Worm (Caenorhabditis elegans) whole organism, early embryonic: ENCODE results near the gene Y54F10AR.1.
A peak's percentile ranks its signal among the peaks of the same experiment; 100 is the strongest.

Source experiments
- B0310.2 ChIP-seq: sonication (generic microtip); optimal IDR thresholded peaks from 2 replicates; lab custom pipeline; 2016; ENCODE audit warnings: mild to moderate bottlenecking, missing genetic modification characterization, missing compliant biosample characterization
- F13C5.2 ChIP-seq: sonication (generic microtip); optimal IDR thresholded peaks from 2 replicates; lab custom pipeline; 2017; ENCODE audit warnings: mild to moderate bottlenecking, missing genetic modification characterization, inconsistent platforms, missing compliant biosample characterization
- aly-1 ChIP-seq: sonication (generic microtip); optimal IDR thresholded peaks from 2 replicates; lab custom pipeline; 2016; ENCODE audit warnings: missing genetic modification characterization, missing compliant biosample characterization
- ama-1 ChIP-seq: fragments of 150-350 bp; optimal IDR thresholded peaks from 2 replicates; lab custom pipeline; 2014
- ceh-13 ChIP-seq: fragments of 200-800 bp; sonication (Bioruptor generic); optimal IDR thresholded peaks from 2 replicates; lab custom pipeline; 2018; ENCODE audit warnings: mild to moderate bottlenecking, missing genetic modification characterization, missing compliant biosample characterization
- ceh-36 ChIP-seq: sonication (generic microtip); optimal IDR thresholded peaks from 2 replicates; lab custom pipeline; 2016; ENCODE audit warnings: missing genetic modification characterization, inconsistent platforms, missing compliant biosample characterization
- ets-7 ChIP-seq: sonication (generic microtip); optimal IDR thresholded peaks from 2 replicates; lab custom pipeline; 2016; ENCODE audit warnings: missing genotype, missing genetic modification characterization, missing compliant biosample characterization
- flt-1 ChIP-seq: fragments of 200-800 bp; sonication (Bioruptor generic); IDR thresholded peaks from 2 replicates; pipeline ENCODE4 v1.3.6; 2022; ENCODE audit warnings: missing genetic modification characterization, missing compliant biosample characterization
- hmbx-1 ChIP-seq: sonication (generic microtip); optimal IDR thresholded peaks from 2 replicates; lab custom pipeline; 2016; ENCODE audit warnings: mild to moderate bottlenecking, missing genetic modification characterization, missing compliant biosample characterization
- hmg-4 ChIP-seq: fragments of 200-800 bp; sonication (Bioruptor generic); optimal IDR thresholded peaks from 2 replicates; lab custom pipeline; 2018; ENCODE audit warnings: mild to moderate bottlenecking, missing genetic modification characterization, missing compliant biosample characterization
- hnd-1 ChIP-seq: sonication (generic microtip); optimal IDR thresholded peaks from 2 replicates; lab custom pipeline; 2016; ENCODE audit warnings: missing genetic modification characterization, missing compliant biosample characterization
- pes-1 ChIP-seq: fragments of 200-800 bp; sonication (Bioruptor generic); IDR thresholded peaks from 2 replicates; pipeline ENCODE4 v1.3.6; 2022; ENCODE audit warnings: missing genetic modification reagents, missing genetic modification characterization, missing compliant biosample characterization
- scrt-1 ChIP-seq: fragments of 200-800 bp; sonication (Bioruptor generic); IDR thresholded peaks from 2 replicates; pipeline ENCODE4 v1.3.6; 2022; ENCODE audit warnings: missing genetic modification characterization, missing compliant biosample characterization
- sea-1 ChIP-seq: fragments of 200-800 bp; sonication (Bioruptor generic); conservative IDR thresholded peaks from 2 replicates; pipeline ENCODE4 v1.3.6; 2022; ENCODE audit warnings: missing genetic modification characterization, missing compliant biosample characterization
- tbx-11 ChIP-seq: fragments of 200-800 bp; sonication (Bioruptor generic); IDR thresholded peaks from 2 replicates; pipeline ENCODE4 v1.3.6; 2022; ENCODE audit warnings: missing genetic modification characterization, missing compliant biosample characterization
- tbx-37 ChIP-seq: fragments of 200-800 bp; sonication (Bioruptor generic); conservative IDR thresholded peaks from 2 replicates; pipeline ENCODE4 v1.3.6; 2022; ENCODE audit warnings: missing genetic modification reagents, missing genetic modification characterization, missing compliant biosample characterization
- tra-4 ChIP-seq: sonication (generic microtip); optimal IDR thresholded peaks from 2 replicates; lab custom pipeline; 2017; ENCODE audit warnings: missing genetic modification characterization, missing compliant biosample characterization

Gene Y54F10AR.1

ce11 chrIII:2551981-2552380 lies 23.5 kb downstream of the Y54F10AR.1 start:
- TF ChIP-seq scrt-1 (GFP tag; lab: Robert Waterston, UW) (no peak), tbx-37 (GFP tag; lab: Robert Waterston, UW) (no peak)

- TF ChIP-seq scrt-1 (GFP tag; lab: Robert Waterston, UW): no peak
- no peak for TF ChIP-seq hnd-1 (tag; lab: Kevin White, UChicago)
- TF ChIP-seq tbx-37 (GFP tag; lab: Robert Waterston, UW): no peak
- no peak for TF ChIP-seq flt-1 (GFP tag; lab: Robert Waterston, UW)
- TF ChIP-seq hmbx-1 (tag; lab: Kevin White, UChicago): no peak
- TF ChIP-seq tra-4 (tag; lab: Kevin White, UChicago): no peak
- no peak for TF ChIP-seq sea-1
- no peak for TF ChIP-seq pes-1 (GFP tag; lab: Robert Waterston, UW)
- no peak for TF ChIP-seq ama-1
- TF ChIP-seq B0310.2: no peak
- no peak for TF ChIP-seq hmg-4 (GFP tag; lab: Kevin White, UChicago)
- no peak for TF ChIP-seq ets-7 (tag; lab: Kevin White, UChicago)
- TF ChIP-seq ceh-36 (tag; lab: Kevin White, UChicago): no peak
- TF ChIP-seq tbx-11 (GFP tag; lab: Robert Waterston, UW): no peak
- TF ChIP-seq aly-1 (tag; lab: Kevin White, UChicago): no peak
- TF ChIP-seq ceh-13 (GFP tag; lab: Kevin White, UChicago): no peak
- no peak for TF ChIP-seq F13C5.2
These were observed 25.9 kb downstream of the Y54F10AR.1 start, which contains the start of gene feh-1 for ce11 chrIII:2549620-2550019. feh-1 (plus strand) TSS chrIII:2549920.

- TF ChIP-seq F13C5.2 (no peak), scrt-1 (GFP tag; lab: Robert Waterston, UW) (no peak)
These were observed 29.2 kb downstream of the Y54F10AR.1 start for ce11 chrIII:2546298-2546697.

ce11 chrIII:2540520-2540919 lies 35.0 kb downstream of the Y54F10AR.1 start:
- no peak for TF ChIP-seq ceh-36 (tag; lab: Kevin White, UChicago)
- no peak for TF ChIP-seq B0310.2

- TF ChIP-seq B0310.2 (no peak), sea-1 (no peak), ets-7 (tag; lab: Kevin White, UChicago) (no peak), hmbx-1 (tag; lab: Kevin White, UChicago) (no peak), ama-1 (no peak), hnd-1 (tag; lab: Kevin White, UChicago) (no peak), flt-1 (GFP tag; lab: Robert Waterston, UW) (no peak)
These were observed 40.4 kb downstream of the Y54F10AR.1 start for ce11 chrIII:2535122-2535521.

ce11 chrIII:2532716-2533115 lies 42.8 kb downstream of the Y54F10AR.1 start:
- no peak for TF ChIP-seq B0310.2
- peak; percentile 64 for TF ChIP-seq ets-7 (tag; lab: Kevin White, UChicago)
- TF ChIP-seq scrt-1 (GFP tag; lab: Robert Waterston, UW): no peak
- TF ChIP-seq tra-4 (tag; lab: Kevin White, UChicago): no peak
- no peak for TF ChIP-seq hmbx-1 (tag; lab: Kevin White, UChicago)
- TF ChIP-seq hnd-1 (tag; lab: Kevin White, UChicago): no peak
- no peak for TF ChIP-seq tbx-37 (GFP tag; lab: Robert Waterston, UW)
- 0 out of 2 replicates have a peak, but pooled peaks have one; percentile 6 for TF ChIP-seq sea-1
- no peak for TF ChIP-seq ceh-13 (GFP tag; lab: Kevin White, UChicago)
- TF ChIP-seq flt-1 (GFP tag; lab: Robert Waterston, UW): no peak
- no peak for TF ChIP-seq aly-1 (tag; lab: Kevin White, UChicago)
- TF ChIP-seq F13C5.2: no peak
- TF ChIP-seq hmg-4 (GFP tag; lab: Kevin White, UChicago): no peak
- TF ChIP-seq ama-1: no peak
- TF ChIP-seq pes-1 (GFP tag; lab: Robert Waterston, UW): no peak
- no peak for TF ChIP-seq tbx-11 (GFP tag; lab: Robert Waterston, UW)
- TF ChIP-seq ceh-36 (tag; lab: Kevin White, UChicago): peak; percentile 26

- TF ChIP-seq aly-1 (tag; lab: Kevin White, UChicago) (no peak), ets-7 (tag; lab: Kevin White, UChicago) (no peak), ama-1 (no peak), F13C5.2 (no peak), tbx-37 (GFP tag; lab: Robert Waterston, UW) (no peak), ceh-36 (tag; lab: Kevin White, UChicago) (no peak), tra-4 (tag; lab: Kevin White, UChicago) (no peak), hmbx-1 (tag; lab: Kevin White, UChicago) (no peak), B0310.2 (no peak), ceh-13 (GFP tag; lab: Kevin White, UChicago) (no peak), hmg-4 (GFP tag; lab: Kevin White, UChicago) (no peak), flt-1 (GFP tag; lab: Robert Waterston, UW) (no peak), pes-1 (GFP tag; lab: Robert Waterston, UW) (no peak), tbx-11 (GFP tag; lab: Robert Waterston, UW) (no peak)
These were observed 45.2 kb downstream of the Y54F10AR.1 start, which contains the start of gene cone-1 for ce11 chrIII:2530313-2530712. cone-1 (plus strand) TSS chrIII:2530613.

ce11 chrIII:2528621-2529113 lies 46.8 kb downstream of the Y54F10AR.1 start, which contains the start of the genes Y54F10AM.15, rbc-2 and ndua-8:
Y54F10AM.15 (minus strand) TSS chrIII:2528679.
rbc-2 (minus strand) TSS chrIII:2528689.
ndua-8 (plus strand) TSS chrIII:2529063.
- TF ChIP-seq F13C5.2: peak; percentile 35
- TF ChIP-seq ceh-36 (tag; lab: Kevin White, UChicago): no peak
- no peak for TF ChIP-seq hmbx-1 (tag; lab: Kevin White, UChicago)
- TF ChIP-seq hmg-4 (GFP tag; lab: Kevin White, UChicago): peak; percentile 32
- TF ChIP-seq tra-4 (tag; lab: Kevin White, UChicago): no peak
- TF ChIP-seq B0310.2: no peak
- TF ChIP-seq sea-1: no peak
